Worm (Caenorhabditis elegans): ENCODE data around the gene K08D8.10.

DNA sequence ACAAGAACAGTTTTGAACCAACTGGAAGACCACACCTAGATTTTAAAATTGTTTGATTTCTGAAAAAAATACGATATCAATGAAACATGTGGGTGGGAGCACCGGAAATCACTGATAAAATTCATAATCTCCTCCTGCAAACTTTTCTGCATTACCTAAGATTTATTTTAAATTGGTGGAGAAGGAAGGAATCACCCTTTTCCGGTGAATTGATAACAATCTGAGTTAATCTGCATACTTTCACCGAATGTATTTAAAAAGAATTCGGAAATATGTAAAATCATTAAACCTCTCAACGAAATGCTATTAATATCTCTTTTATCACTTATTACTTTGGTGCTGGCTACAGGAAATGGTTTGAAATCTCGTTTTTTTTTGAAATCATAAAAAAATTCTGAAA lies 42.3 kb downstream of the K08D8.10 start, which contains the start of gene dct-19:
- TF ChIP-seq F49E8.2 (tag; optimal IDR thresholded peaks at IDR 0.05; ENCODE audit: borderline replicate concordance) = no peak
- TF ChIP-seq fos-1 (tag; optimal IDR thresholded peaks at IDR 0.05) = no peak
- TF ChIP-seq nhr-25 (tag; optimal IDR thresholded peaks at IDR 0.05; ENCODE audit: borderline replicate concordance, insufficient read depth) = no peak
- TF ChIP-seq nhr-111 (GFP tag; optimal IDR thresholded peaks at IDR 0.05) = no peak
- TF ChIP-seq aly-2 (tag; optimal IDR thresholded peaks at IDR 0.05) = no peak
- no peak for TF ChIP-seq skn-1 (tag; optimal IDR thresholded peaks at IDR 0.05)
- no peak for TF ChIP-seq snpc-4 (tag; optimal IDR thresholded peaks at IDR 0.05)
- no peak for TF ChIP-seq hlh-11 (tag; optimal IDR thresholded peaks at IDR 0.05)
- TF ChIP-seq snpc-1.2 (GFP tag; IDR thresholded peaks at IDR 0.05) = no peak
- no peak for TF ChIP-seq ama-1 (optimal IDR thresholded peaks at IDR 0.05)
- TF ChIP-seq daf-12 (tag; optimal IDR thresholded peaks at IDR 0.05) = no peak
- TF ChIP-seq gei-8 (GFP tag; optimal IDR thresholded peaks at IDR 0.05) = no peak
